Worm (Caenorhabditis elegans): ENCODE results near the gene F48E8.2.

DNA sequence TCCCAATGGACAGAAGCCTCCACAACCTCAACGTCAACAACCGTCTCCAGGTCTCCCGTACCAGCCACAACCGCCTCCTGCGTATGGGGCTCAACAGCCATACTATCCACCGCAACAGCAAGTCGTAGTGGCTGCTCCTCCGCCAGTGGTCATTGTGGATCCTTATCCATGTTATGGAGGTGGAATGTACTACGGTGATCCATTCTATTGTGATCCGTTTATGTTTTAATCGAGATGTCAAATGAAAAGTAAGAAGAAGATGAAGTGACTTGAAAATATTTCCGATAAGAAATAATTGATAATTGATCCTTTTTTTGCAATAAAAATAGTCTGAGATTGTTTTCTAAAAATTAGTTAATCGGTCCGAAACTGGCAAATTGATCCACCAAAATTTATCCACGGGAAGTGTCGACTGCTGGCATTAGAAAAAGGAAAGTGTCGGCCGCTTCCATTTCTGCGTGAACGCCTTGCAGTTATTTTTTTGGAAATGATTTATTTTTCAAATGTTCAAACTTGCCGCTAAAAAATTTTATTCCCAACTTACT lies 14.7 kb downstream of the F48E8.2 start, which contains the start of the genes R02F2.6 and R02F2.5:
- TF ChIP-seq pha-4 (tag; optimal IDR thresholded peaks at IDR 0.05) = no peak
- no peak for TF ChIP-seq pax-1 (tag; optimal IDR thresholded peaks at IDR 0.05)
- TF ChIP-seq madf-2 (tag; optimal IDR thresholded peaks at IDR 0.05) = no peak
- no peak for TF ChIP-seq lim-6 (tag; optimal IDR thresholded peaks at IDR 0.05)
- no peak for TF ChIP-seq dve-1 (tag; optimal IDR thresholded peaks at IDR 0.05)
- TF ChIP-seq pag-3 (tag; optimal IDR thresholded peaks at IDR 0.05; ENCODE audit: borderline replicate concordance) = no peak
- TF ChIP-seq zip-5 (tag; optimal IDR thresholded peaks at IDR 0.05) = no peak
- no peak for TF ChIP-seq sox-4 (tag; optimal IDR thresholded peaks at IDR 0.05)
- TF ChIP-seq ceh-9 (tag; optimal IDR thresholded peaks at IDR 0.05) = no peak
- no peak for TF ChIP-seq ceh-2 (tag; optimal IDR thresholded peaks at IDR 0.05)
